Fruit fly (Drosophila melanogaster) whole organism, embryonic: ENCODE measurements around the gene glob2.

Experiments
- Asciz ChIP-seq: fragments of 200-800 bp; sonication (Bioruptor generic); optimal IDR thresholded peaks from 2 replicates; lab custom pipeline; 2017; ENCODE audit warnings: missing biosample characterization, mild to moderate bottlenecking, missing genetic modification characterization, missing genetic modification reagents
- CG10366 ChIP-seq: fragments of 200-800 bp; sonication (Bioruptor generic); IDR thresholded peaks from 2 replicates; pipeline ENCODE4 v1.3.6; 2022; ENCODE audit warnings: missing biosample characterization, missing genetic modification characterization
- CG10431 ChIP-seq: fragments of 200-800 bp; sonication (Bioruptor generic); optimal IDR thresholded peaks from 3 replicates; lab custom pipeline; 2018; ENCODE audit warnings: missing biosample characterization, mild to moderate bottlenecking, missing genetic modification characterization
- CG10565 ChIP-seq: fragments of 200-800 bp; sonication (Bioruptor generic); optimal IDR thresholded peaks from 3 replicates; lab custom pipeline; 2016; ENCODE audit warnings: missing biosample characterization, mild to moderate bottlenecking, missing genetic modification characterization
- CG12299 ChIP-seq: fragments of 200-800 bp; sonication (Bioruptor generic); optimal IDR thresholded peaks from 2 replicates; lab custom pipeline; 2018; ENCODE audit warnings: missing biosample characterization, mild to moderate bottlenecking, missing genetic modification characterization
- CG13624 ChIP-seq: fragments of 200-800 bp; sonication (Bioruptor generic); optimal IDR thresholded peaks from 2 replicates; lab custom pipeline; 2016; ENCODE audit warnings: missing biosample characterization, missing genetic modification characterization
- CG13775 ChIP-seq: fragments of 200-800 bp; sonication (Bioruptor generic); optimal IDR thresholded peaks from 3 replicates; lab custom pipeline; 2017; ENCODE audit warnings: missing biosample characterization, mild to moderate bottlenecking, missing genetic modification characterization
- CG1603 ChIP-seq: fragments of 200-800 bp; sonication (Bioruptor generic); optimal IDR thresholded peaks from 2 replicates; lab custom pipeline; 2019; ENCODE audit warnings: missing biosample characterization, mild to moderate bottlenecking, missing genetic modification characterization, moderate library complexity
- CG16815 ChIP-seq: fragments of 200-800 bp; sonication (Bioruptor generic); optimal IDR thresholded peaks from 3 replicates; lab custom pipeline; 2017; ENCODE audit warnings: missing biosample characterization, mild to moderate bottlenecking, missing genetic modification characterization
- CG17802 ChIP-seq: fragments of 200-800 bp; sonication (Bioruptor generic); optimal IDR thresholded peaks from 2 replicates; lab custom pipeline; 2018; ENCODE audit warnings: missing biosample characterization, mild to moderate bottlenecking, missing genetic modification characterization, moderate library complexity
- CG18476 ChIP-seq: fragments of 200-800 bp; sonication (Bioruptor generic); optimal IDR thresholded peaks from 2 replicates; lab custom pipeline; 2016; ENCODE audit warnings: missing biosample characterization, mild to moderate bottlenecking, missing genetic modification characterization
- CG3163 ChIP-seq: fragments of 200-800 bp; sonication (Bioruptor generic); optimal IDR thresholded peaks from 3 replicates; lab custom pipeline; 2016; ENCODE audit warnings: missing biosample characterization, missing genetic modification characterization
- CG32532 ChIP-seq: fragments of 200-800 bp; sonication (Bioruptor generic); IDR thresholded peaks from 2 replicates; pipeline ENCODE4 v1.3.6; 2022; ENCODE audit warnings: missing biosample characterization, missing genetic modification characterization
- CG32767 ChIP-seq: fragments of 200-800 bp; sonication (Bioruptor generic); IDR thresholded peaks from 2 replicates; pipeline ENCODE4 v1.3.6; 2022; ENCODE audit warnings: missing biosample characterization, missing genetic modification characterization
- CG34422 ChIP-seq: fragments of 200-800 bp; sonication (Bioruptor generic); IDR thresholded peaks from 3 replicates; pipeline ENCODE4 v1.3.6; 2022; ENCODE audit warnings: missing biosample characterization, missing genetic modification characterization
- CG6175 ChIP-seq: fragments of 200-800 bp; sonication (Bioruptor generic); IDR thresholded peaks from 3 replicates; pipeline ENCODE4 v1.3.6; 2022; ENCODE audit warnings: missing biosample characterization, missing genetic modification characterization
- CG7357 ChIP-seq: fragments of 200-800 bp; sonication (Bioruptor generic); IDR thresholded peaks from 3 replicates; pipeline ENCODE4 v1.3.6; 2022; ENCODE audit warnings: missing biosample characterization, missing genetic modification characterization
- CG7987 ChIP-seq: fragments of 200-800 bp; sonication (Bioruptor generic); optimal IDR thresholded peaks from 2 replicates; lab custom pipeline; 2018; ENCODE audit warnings: missing biosample characterization, mild to moderate bottlenecking, missing genetic modification characterization, moderate library complexity
- CG8924 ChIP-seq: fragments of 200-800 bp; optimal IDR thresholded peaks from 3 replicates; lab custom pipeline; 2019; ENCODE audit warnings: missing biosample characterization, mild to moderate bottlenecking, missing genetic modification characterization, moderate library complexity
- Chrac-16 ChIP-seq: fragments of 200-800 bp; sonication (Bioruptor generic); optimal IDR thresholded peaks from 3 replicates; lab custom pipeline; 2016; ENCODE audit warnings: missing biosample characterization, missing genetic modification characterization
- Dll ChIP-seq: fragments of 200-800 bp; sonication (Bioruptor generic); IDR thresholded peaks from 4 replicates; pipeline ENCODE4 v1.3.6; 2022; ENCODE audit warnings: missing biosample characterization, missing genetic modification characterization; ENCODE audit not compliant: partially characterized antibody
- Doc3 ChIP-seq: fragments of 200-800 bp; sonication (Bioruptor generic); IDR thresholded peaks from 3 replicates; pipeline ENCODE4 v1.3.6; 2022; ENCODE audit warnings: missing biosample characterization, missing genetic modification characterization; ENCODE audit not compliant: partially characterized antibody
- HHEX ChIP-seq: fragments of 200-800 bp; sonication (Bioruptor generic); optimal IDR thresholded peaks from 3 replicates; lab custom pipeline; 2017; ENCODE audit warnings: missing biosample characterization, mild to moderate bottlenecking, missing genetic modification characterization, missing genetic modification reagents
- Jarid2 ChIP-seq: fragments of 200-800 bp; sonication (Bioruptor generic); optimal IDR thresholded peaks from 3 replicates; lab custom pipeline; 2017; ENCODE audit warnings: mild to moderate bottlenecking, missing biosample characterization, missing genetic modification reagents, missing genetic modification characterization
- Max ChIP-seq: fragments of 200-800 bp; sonication (Bioruptor generic); optimal IDR thresholded peaks from 2 replicates; lab custom pipeline; 2016; ENCODE audit warnings: missing biosample characterization, mild to moderate bottlenecking, missing genetic modification characterization
- Spps ChIP-seq: fragments of 200-800 bp; sonication (Bioruptor generic); optimal IDR thresholded peaks from 2 replicates; lab custom pipeline; 2018; ENCODE audit warnings: missing biosample characterization, mild to moderate bottlenecking, missing genetic modification characterization
- Trl ChIP-seq, 3 experiments: fragments of >200 bp in 2 of 3; fragments of 200-800 bp in 1 of 3; sonication (Bioruptor generic) in 1 of 3; optimal IDR thresholded peaks; 2 replicates in 1 of 3; 3 replicates in 2 of 3; lab custom pipeline; 2016 to 2017; ENCODE audit warnings: missing biosample characterization in 1 of 3, missing genetic modification characterization in 1 of 3
- Xbp1 ChIP-seq: fragments of 200-800 bp; sonication (Bioruptor generic); optimal IDR thresholded peaks from 3 replicates; lab custom pipeline; 2016; ENCODE audit warnings: missing biosample characterization, mild to moderate bottlenecking, missing genetic modification characterization
- Xrp1 ChIP-seq: fragments of 200-800 bp; sonication (Bioruptor generic); IDR thresholded peaks from 2 replicates; pipeline ENCODE4 v1.3.6; 2022; ENCODE audit warnings: missing biosample characterization, missing genetic modification characterization
- ash1 ChIP-seq: fragments of 200-800 bp; sonication (Bioruptor generic); optimal IDR thresholded peaks from 2 replicates; lab custom pipeline; 2018; ENCODE audit warnings: missing biosample characterization, mild to moderate bottlenecking, missing genetic modification characterization
- ato ChIP-seq: fragments of 200-800 bp; sonication (Bioruptor generic); IDR thresholded peaks from 2 replicates; pipeline ENCODE4 v1.3.6; 2022; ENCODE audit warnings: missing biosample characterization, missing genetic modification characterization; ENCODE audit not compliant: partially characterized antibody
- bsh ChIP-seq, 2 experiments: fragments of 200-800 bp; sonication (Bioruptor generic); optimal IDR thresholded peaks; 2 replicates each; lab custom pipeline; 2017 to 2018; ENCODE audit warnings: mild to moderate bottlenecking in 2 of 2, missing biosample characterization in 2 of 2, missing genetic modification characterization in 2 of 2, moderate library complexity in 1 of 2
- btn ChIP-seq: fragments of 200-800 bp; sonication (Bioruptor generic); optimal IDR thresholded peaks from 2 replicates; lab custom pipeline; 2016; ENCODE audit warnings: missing biosample characterization, missing genetic modification characterization
- cwo ChIP-seq: fragments of 200-800 bp; sonication (Bioruptor generic); optimal IDR thresholded peaks from 3 replicates; lab custom pipeline; 2017; ENCODE audit warnings: missing biosample characterization, missing genetic modification characterization, mild to moderate bottlenecking, moderate library complexity, missing genetic modification reagents
- fd3F ChIP-seq: fragments of 200-800 bp; sonication (Bioruptor generic); optimal IDR thresholded peaks from 2 replicates; lab custom pipeline; 2018; ENCODE audit warnings: missing biosample characterization, mild to moderate bottlenecking, missing genetic modification characterization, moderate library complexity
- gce ChIP-seq: fragments of 200-800 bp; sonication (Bioruptor generic); IDR thresholded peaks from 3 replicates; pipeline ENCODE4 v1.3.6; 2022; ENCODE audit warnings: missing biosample characterization, missing genetic modification characterization
- gsb ChIP-seq: fragments of 200-800 bp; sonication (Bioruptor generic); IDR thresholded peaks from 2 replicates; pipeline ENCODE4 v1.3.6; 2022; ENCODE audit warnings: missing biosample characterization, missing genetic modification characterization
- hbn ChIP-seq: fragments of 200-800 bp; sonication (Bioruptor generic); IDR thresholded peaks from 2 replicates; pipeline ENCODE4 v1.3.6; 2022; ENCODE audit warnings: missing biosample characterization, missing genetic modification characterization; ENCODE audit not compliant: partially characterized antibody
- insv ChIP-seq, 2 experiments: fragments of 200-800 bp; sonication (Bioruptor generic); optimal IDR thresholded peaks; 3 replicates each; lab custom pipeline; 2016 to 2018; ENCODE audit warnings: missing biosample characterization in 2 of 2, missing genetic modification characterization in 2 of 2
- ken ChIP-seq: fragments of 200-800 bp; sonication (Bioruptor generic); IDR thresholded peaks from 3 replicates; pipeline ENCODE4 v1.3.6; 2022; ENCODE audit warnings: missing biosample characterization, missing genetic modification characterization
- pfk ChIP-seq: fragments of 200-800 bp; sonication (Bioruptor generic); optimal IDR thresholded peaks from 2 replicates; lab custom pipeline; 2018; ENCODE audit warnings: missing biosample characterization, mild to moderate bottlenecking, missing genetic modification characterization, moderate library complexity
- rib ChIP-seq: fragments of 200-800 bp; sonication (Bioruptor generic); IDR thresholded peaks from 2 replicates; pipeline ENCODE4 v1.3.6; 2022; ENCODE audit warnings: missing biosample characterization, missing genetic modification characterization
- sr ChIP-seq: fragments of 200-800 bp; sonication (Bioruptor generic); IDR thresholded peaks from 3 replicates; pipeline ENCODE4 v1.3.6; 2022; ENCODE audit warnings: missing biosample characterization, missing genetic modification characterization
- ttk ChIP-seq: fragments of 200-800 bp; sonication (Bioruptor generic); IDR thresholded peaks from 2 replicates; pipeline ENCODE4 v2.1.2; 2022; ENCODE audit warnings: missing biosample characterization, missing genetic modification characterization
- wdn ChIP-seq: fragments of 200-800 bp; sonication (Bioruptor generic); IDR thresholded peaks from 2 replicates; pipeline ENCODE4 v1.3.6; 2022; ENCODE audit warnings: missing biosample characterization, missing genetic modification characterization
- zfh1 ChIP-seq: fragments of 200-800 bp; sonication (Bioruptor generic); IDR thresholded peaks from 3 replicates; pipeline ENCODE4 v1.3.6; 2022; ENCODE audit warnings: missing biosample characterization, missing genetic modification characterization

The glob2 gene

DNA sequence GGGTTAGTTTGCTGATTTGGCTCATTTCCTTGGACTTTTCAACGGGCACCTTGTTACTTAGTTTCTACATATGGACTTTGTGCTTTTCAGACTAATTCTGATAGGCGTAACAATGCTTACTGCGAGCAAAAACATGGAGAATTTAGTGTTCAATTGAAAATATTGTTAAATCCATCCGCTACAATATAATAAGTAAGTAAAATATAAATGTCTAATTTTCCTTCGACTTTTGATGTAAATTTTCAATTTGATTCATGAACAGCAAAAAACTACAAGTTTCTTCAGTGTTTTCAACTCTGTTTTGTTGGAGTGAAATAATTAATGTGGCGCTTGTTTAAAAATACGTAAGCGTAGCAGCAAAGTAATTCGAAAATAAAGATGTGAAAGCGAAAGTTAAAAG lies at the start of gene glob2:
TSS of gene glob2 (minus strand) at position 101 of the 400 bp plus-strand sequence.
- TF ChIP-seq CG34422 (GFP tag; lab: Robert Waterston, UW) (no peak), Doc3 (GFP tag; lab: Robert Waterston, UW) (no peak), gsb (GFP tag; lab: Robert Waterston, UW) (no peak), HHEX (GFP tag; lab: Kevin White, UChicago) (no peak), CG10431 (GFP tag; lab: Kevin White, UChicago) (no peak), CG1603 (tag; lab: Kevin White, UChicago) (no peak), CG7987 (no peak), Asciz (GFP tag; lab: Kevin White, UChicago) (no peak), pfk (GFP tag; lab: Kevin White, UChicago) (no peak), CG13775 (GFP tag; lab: Kevin White, UChicago) (no peak), Spps (no peak), Trl (optimal IDR thresholded peaks at IDR 0.05; lab: Kevin White, UChicago) (no peak), Trl (GFP tag; optimal IDR thresholded peaks at IDR 0.05; lab: Kevin White, UChicago) (no peak), CG32767 (GFP tag; lab: Robert Waterston, UW) (no peak), btn (GFP tag; lab: Kevin White, UChicago) (no peak), insv (GFP tag; optimal IDR thresholded peaks at IDR 0.05; lab: Kevin White, UChicago) (no peak), Max (GFP tag; lab: Kevin White, UChicago) (no peak), ash1 (GFP tag; lab: Kevin White, UChicago) (no peak), hbn (GFP tag; lab: Robert Waterston, UW) (no peak), gce (no peak)
- TF ChIP-seq, all 482 proteins: peak for 0

DNA sequence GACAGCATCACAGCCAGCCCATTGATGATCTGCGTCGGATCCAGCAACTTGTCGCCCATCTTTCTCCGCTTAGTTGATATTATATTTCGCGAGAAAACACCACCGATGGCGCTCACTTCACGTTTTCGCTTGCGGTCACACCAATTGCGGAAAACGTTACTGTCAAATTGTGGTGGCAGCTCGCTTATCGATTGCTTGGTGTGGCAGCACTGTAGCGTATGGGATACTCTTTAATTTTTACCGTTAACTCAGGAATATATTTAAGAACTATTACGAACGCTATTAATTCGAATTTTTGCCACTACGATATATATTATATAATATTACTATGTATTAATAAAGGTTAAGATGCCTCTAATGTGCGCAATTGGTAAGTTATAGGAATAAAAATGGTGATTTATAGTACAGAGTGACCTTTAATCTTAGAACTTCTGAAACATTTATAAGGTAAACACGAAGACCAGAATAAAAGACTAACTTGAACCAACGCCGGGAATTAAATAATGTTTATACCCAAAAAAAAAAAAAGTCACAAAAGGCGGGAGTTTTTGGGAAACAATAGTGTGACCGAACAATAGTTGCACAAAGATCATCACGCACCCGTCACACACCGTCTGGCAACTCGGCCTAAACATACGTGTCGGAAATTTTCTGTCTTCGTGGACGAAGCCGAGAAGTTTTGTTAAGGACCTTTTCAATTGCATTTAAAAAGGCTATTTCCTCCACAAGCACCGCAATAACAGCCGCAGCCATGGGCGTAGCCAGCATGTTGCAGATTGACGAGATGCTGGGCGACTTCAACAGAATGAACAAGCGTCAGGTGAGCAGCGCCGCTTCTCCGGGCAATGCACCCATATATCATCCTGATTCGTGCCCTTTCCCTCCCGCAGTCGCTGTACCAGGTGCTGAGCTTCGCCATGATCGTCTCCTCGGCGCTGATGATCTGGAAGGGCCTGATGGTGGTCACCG lies 48.8 kb upstream of the glob2 start, which contains the start of the genes CG1307 and twr:
TSS of gene CG1307 (minus strand) at position 165 of the 969 bp plus-strand sequence.
TSS of gene twr (plus strand) at position 605 of the 969 bp plus-strand sequence.
- TF ChIP-seq btn (GFP tag; lab: Kevin White, UChicago) (no peak), CG17802 (tag; lab: Kevin White, UChicago) (peak; percentile 13), CG7357 (GFP tag; lab: Robert Waterston, UW) (no peak), CG7987 (peak; percentile 5), Xbp1 (GFP tag; lab: Kevin White, UChicago) (peak; percentile 55), CG6175 (GFP tag; lab: Robert Waterston, UW) (no peak), ken (GFP tag; lab: Robert Waterston, UW) (0 out of 3 replicates have a peak, but pooled peaks have one; percentile 11), Dll (GFP tag; lab: Robert Waterston, UW) (0 out of 4 replicates have a peak, but pooled peaks have one; percentile 25), CG10366 (GFP tag; lab: Robert Waterston, UW) (no peak), wdn (GFP tag; lab: Robert Waterston, UW) (0 out of 2 replicates have a peak, but pooled peaks have one; percentile 6), CG18476 (GFP tag; lab: Kevin White, UChicago) (no peak), bsh (GFP tag; optimal IDR thresholded peaks at IDR 0.05; lab: Kevin White, UChicago) (peak in 1 of 2 experiments; percentile 50), zfh1 (GFP tag; lab: Robert Waterston, UW) (peak; percentile 31; the same call in 1 of the 3 replicates), Jarid2 (GFP tag; lab: Kevin White, UChicago) (no peak), fd3F (no peak), CG13624 (GFP tag; lab: Kevin White, UChicago) (no peak), cwo (GFP tag; lab: Kevin White, UChicago) (no peak), rib (GFP tag; lab: Robert Waterston, UW) (no peak; the same call in 1 of the 2 replicates), ttk (GFP tag; lab: Robert Waterston, UW) (0 out of 2 replicates have a peak, but pooled peaks have one; percentile 38), CG3163 (GFP tag; lab: Kevin White, UChicago) (no peak), CG32532 (peak; percentile 69), CG8924 (peak; percentile 18), sr (GFP tag; lab: Robert Waterston, UW) (no peak), ato (no peak), Chrac-16 (GFP tag; lab: Kevin White, UChicago) (peak; percentile 24), CG12299 (no peak), Xrp1 (GFP tag; lab: Robert Waterston, UW) (peak; percentile 51; the same call in 1 of the 2 replicates), CG16815 (GFP tag; lab: Kevin White, UChicago) (no peak), CG10565 (GFP tag; lab: Kevin White, UChicago) (no peak)
